Worm (Caenorhabditis elegans) whole organism, L2 larva: Measurements from ENCODE around the gene slc-25A29.

Experiments
- C34F6.9 ChIP-seq: fragments of 150-350 bp; optimal IDR thresholded peaks from 2 replicates; lab custom pipeline; 2014; ENCODE audit warnings: missing biosample characterization, missing genetic modification characterization
- F13H6.1 ChIP-seq: sonication (generic microtip); optimal IDR thresholded peaks from 2 replicates; lab custom pipeline; 2016; ENCODE audit warnings: missing genetic modification characterization, missing compliant biosample characterization
- R02D3.7 ChIP-seq: fragments of 150-350 bp; optimal IDR thresholded peaks from 2 replicates; lab custom pipeline; 2014; ENCODE audit warnings: missing biosample characterization, missing genetic modification characterization
- ZK546.5 ChIP-seq: sonication (generic microtip); optimal IDR thresholded peaks from 2 replicates; lab custom pipeline; 2017; ENCODE audit warnings: missing biosample characterization, missing genetic modification characterization
- alr-1 ChIP-seq: fragments of 150-350 bp; optimal IDR thresholded peaks from 2 replicates; lab custom pipeline; 2014; ENCODE audit warnings: missing biosample characterization, missing genetic modification characterization
- aly-2 ChIP-seq: fragments of 150-350 bp; optimal IDR thresholded peaks from 2 replicates; lab custom pipeline; 2014; ENCODE audit warnings: missing biosample characterization, missing genetic modification characterization
- ama-1 ChIP-seq: fragments of 150-350 bp; optimal IDR thresholded peaks from 2 replicates; lab custom pipeline; 2018; ENCODE audit warnings: inconsistent platforms
- blmp-1 ChIP-seq: sonication (generic microtip); optimal IDR thresholded peaks from 2 replicates; lab custom pipeline; 2017; ENCODE audit warnings: missing genetic modification characterization, mild to moderate bottlenecking, missing compliant biosample characterization, antibody characterized with exemption, moderate library complexity; ENCODE audit not compliant: insufficient read depth
- ceh-16 ChIP-seq: fragments of 150-350 bp; optimal IDR thresholded peaks from 2 replicates; lab custom pipeline; 2014; ENCODE audit warnings: missing biosample characterization, missing genetic modification characterization
- ceh-82 ChIP-seq: fragments of 150-350 bp; optimal IDR thresholded peaks from 2 replicates; lab custom pipeline; 2014; ENCODE audit warnings: missing biosample characterization, missing genetic modification characterization
- crh-2 ChIP-seq: sonication (generic microtip); optimal IDR thresholded peaks from 2 replicates; lab custom pipeline; 2017; ENCODE audit warnings: missing biosample characterization, missing genetic modification characterization
- dmd-4 ChIP-seq: sonication (generic microtip); optimal IDR thresholded peaks from 2 replicates; lab custom pipeline; 2017; ENCODE audit warnings: missing biosample characterization, missing genetic modification characterization
- egl-27 ChIP-seq: sonication (generic microtip); optimal IDR thresholded peaks from 3 replicates; lab custom pipeline; 2017; ENCODE audit warnings: missing biosample characterization, missing genetic modification reagents, missing genetic modification characterization
- elt-1 ChIP-seq: fragments of 150-350 bp; optimal IDR thresholded peaks from 2 replicates; lab custom pipeline; 2014; ENCODE audit warnings: missing biosample characterization, missing genetic modification characterization
- elt-3 ChIP-seq: sonication (generic microtip); optimal IDR thresholded peaks from 2 replicates; lab custom pipeline; 2017; ENCODE audit warnings: missing biosample characterization, missing genetic modification characterization
- fos-1 ChIP-seq: fragments of 150-350 bp; optimal IDR thresholded peaks from 2 replicates; lab custom pipeline; 2014; ENCODE audit warnings: missing biosample characterization, missing genetic modification characterization
- gmeb-1 ChIP-seq: fragments of 150-350 bp; optimal IDR thresholded peaks from 2 replicates; lab custom pipeline; 2014; ENCODE audit warnings: missing biosample characterization, missing genetic modification characterization
- lin-11 ChIP-seq: fragments of 150-350 bp; sonication (generic microtip); optimal IDR thresholded peaks from 2 replicates; lab custom pipeline; 2014; ENCODE audit warnings: missing biosample characterization, missing genetic modification characterization, inconsistent platforms, mixed read lengths
- lin-13 ChIP-seq: fragments of 150-350 bp; optimal IDR thresholded peaks from 2 replicates; lab custom pipeline; 2014; ENCODE audit warnings: missing biosample characterization, missing genetic modification reagents, missing genetic modification characterization
- lsy-2 ChIP-seq, 2 experiments: fragments of 150-350 bp in 1 of 2; sonication (generic microtip) in 1 of 2; optimal IDR thresholded peaks; 2 replicates each; lab custom pipeline; 2014 to 2017; ENCODE audit warnings: missing biosample characterization in 2 of 2, missing genetic modification characterization in 2 of 2
- mab-5 ChIP-seq: fragments of 150-350 bp; optimal IDR thresholded peaks from 2 replicates; lab custom pipeline; 2014; ENCODE audit warnings: missing biosample characterization, missing genetic modification characterization
- mbf-1 ChIP-seq: sonication (generic microtip); optimal IDR thresholded peaks from 2 replicates; lab custom pipeline; 2017; ENCODE audit warnings: missing biosample characterization, missing genetic modification characterization
- mdl-1 ChIP-seq, 2 experiments: fragments of 150-350 bp in 1 of 2; sonication (generic microtip) in 1 of 2; optimal IDR thresholded peaks; 2 replicates each; lab custom pipeline; 2017; ENCODE audit warnings: missing biosample characterization in 2 of 2, missing genetic modification characterization in 2 of 2
- nhr-10 ChIP-seq: sonication (generic microtip); optimal IDR thresholded peaks from 2 replicates; lab custom pipeline; 2017; ENCODE audit warnings: missing biosample characterization, missing genetic modification characterization
- nhr-11 ChIP-seq: fragments of 150-350 bp; optimal IDR thresholded peaks from 2 replicates; lab custom pipeline; 2014; ENCODE audit warnings: missing biosample characterization, missing genetic modification characterization
- nhr-12 ChIP-seq: fragments of 150-350 bp; optimal IDR thresholded peaks from 2 replicates; lab custom pipeline; 2014; ENCODE audit warnings: missing biosample characterization, missing genetic modification characterization
- nhr-129 ChIP-seq: fragments of 150-350 bp; optimal IDR thresholded peaks from 2 replicates; lab custom pipeline; 2014; ENCODE audit warnings: missing biosample characterization, missing genetic modification characterization
- nhr-21 ChIP-seq: fragments of 150-350 bp; optimal IDR thresholded peaks from 2 replicates; lab custom pipeline; 2014; ENCODE audit warnings: missing biosample characterization, missing genetic modification characterization
- nhr-23 ChIP-seq: fragments of 150-350 bp; optimal IDR thresholded peaks from 2 replicates; lab custom pipeline; 2014; ENCODE audit warnings: missing biosample characterization, missing genetic modification reagents, missing genetic modification characterization
- nhr-237 ChIP-seq: fragments of 150-350 bp; optimal IDR thresholded peaks from 2 replicates; lab custom pipeline; 2014; ENCODE audit warnings: missing biosample characterization, missing genetic modification characterization
- nhr-6 ChIP-seq: fragments of 150-350 bp; optimal IDR thresholded peaks from 2 replicates; lab custom pipeline; 2014; ENCODE audit warnings: missing biosample characterization, missing genetic modification characterization
- nhr-77 ChIP-seq: fragments of 150-350 bp; optimal IDR thresholded peaks from 2 replicates; lab custom pipeline; 2014; ENCODE audit warnings: missing biosample characterization, missing genetic modification characterization
- peb-1 ChIP-seq: fragments of 150-350 bp; optimal IDR thresholded peaks from 2 replicates; lab custom pipeline; 2014; ENCODE audit warnings: missing biosample characterization, missing genetic modification characterization
- skn-1 ChIP-seq: sonication (generic microtip); optimal IDR thresholded peaks from 2 replicates; lab custom pipeline; 2017; ENCODE audit warnings: missing biosample characterization, missing genetic modification characterization
- sma-3 ChIP-seq: sonication (generic microtip); optimal IDR thresholded peaks from 2 replicates; lab custom pipeline; 2016; ENCODE audit warnings: missing genetic modification reagents, missing genetic modification characterization, missing compliant biosample characterization
- snpc-4 ChIP-seq: fragments of 150-350 bp; optimal IDR thresholded peaks from 2 replicates; lab custom pipeline; 2014; ENCODE audit warnings: missing biosample characterization, missing genetic modification characterization
- unc-39 ChIP-seq: fragments of 150-350 bp; optimal IDR thresholded peaks from 2 replicates; lab custom pipeline; 2014; ENCODE audit warnings: missing biosample characterization, missing genetic modification characterization
- unc-55 ChIP-seq: fragments of 150-350 bp; sonication (generic microtip); optimal IDR thresholded peaks from 3 replicates; lab custom pipeline; 2014; ENCODE audit warnings: missing biosample characterization, missing genetic modification reagents, missing genetic modification characterization
- unc-62 ChIP-seq: fragments of 150-350 bp; optimal IDR thresholded peaks from 2 replicates; lab custom pipeline; 2014; ENCODE audit warnings: missing biosample characterization, missing genetic modification reagents, missing genetic modification characterization
- zag-1 ChIP-seq: fragments of 150-350 bp; optimal IDR thresholded peaks from 2 replicates; lab custom pipeline; 2014; ENCODE audit warnings: missing biosample characterization, missing genetic modification characterization
- ztf-1 ChIP-seq: fragments of 200-800 bp; sonication (Bioruptor generic); conservative IDR thresholded peaks from 2 replicates; pipeline ENCODE4 v1.3.6; 2022; ENCODE audit warnings: missing genetic modification characterization, missing compliant biosample characterization
- ztf-11 ChIP-seq: sonication (generic microtip); optimal IDR thresholded peaks from 2 replicates; lab custom pipeline; 2017; ENCODE audit warnings: missing biosample characterization, missing genetic modification characterization
- ztf-4 ChIP-seq: fragments of 150-350 bp; optimal IDR thresholded peaks from 2 replicates; lab custom pipeline; 2014; ENCODE audit warnings: missing biosample characterization, missing genetic modification characterization

slc-25A29 gene

DNA sequence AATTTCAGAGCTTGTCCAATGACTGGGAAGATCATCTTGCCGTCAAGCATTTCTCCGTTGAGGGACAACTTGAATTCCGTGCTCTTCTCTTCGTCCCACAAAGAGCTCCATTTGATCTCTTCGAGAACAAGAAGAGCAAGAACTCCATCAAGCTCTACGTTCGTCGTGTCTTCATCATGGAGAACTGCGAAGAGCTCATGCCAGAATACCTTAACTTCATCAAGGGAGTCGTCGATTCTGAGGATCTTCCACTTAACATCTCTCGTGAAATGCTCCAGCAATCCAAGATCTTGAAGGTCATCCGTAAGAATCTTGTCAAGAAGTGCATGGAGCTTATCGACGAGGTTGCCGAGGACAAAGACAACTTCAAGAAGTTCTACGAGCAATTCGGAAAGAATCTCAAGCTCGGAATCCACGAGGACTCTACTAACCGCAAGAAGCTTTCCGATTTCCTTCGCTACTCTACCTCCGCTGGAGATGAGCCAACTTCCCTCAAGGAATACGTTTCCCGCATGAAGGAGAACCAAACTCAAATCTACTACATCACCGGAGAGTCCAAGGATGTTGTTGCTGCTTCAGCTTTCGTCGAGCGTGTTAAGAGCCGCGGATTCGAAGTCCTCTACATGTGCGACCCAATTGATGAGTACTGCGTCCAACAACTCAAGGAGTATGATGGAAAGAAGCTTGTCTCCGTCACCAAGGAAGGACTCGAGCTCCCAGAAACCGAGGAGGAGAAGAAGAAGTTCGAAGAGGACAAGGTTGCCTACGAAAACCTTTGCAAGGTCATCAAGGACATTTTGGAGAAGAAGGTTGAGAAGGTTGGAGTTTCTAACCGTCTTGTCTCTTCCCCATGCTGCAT, 29.4 kb upstream of the slc-25A29 start:
- TF ChIP-seq peb-1 (tag; lab: Kevin White, UChicago): no peak
- TF ChIP-seq gmeb-1 (tag; lab: Kevin White, UChicago): no peak
- no peak for TF ChIP-seq elt-3 (tag; lab: Kevin White, UChicago)
- no peak for TF ChIP-seq lsy-2 (tag; optimal IDR thresholded peaks at IDR 0.05; lab: Kevin White, UChicago)
- TF ChIP-seq unc-55: no peak
- peak; percentile 21 for TF ChIP-seq skn-1
- TF ChIP-seq lin-11 (tag; lab: Kevin White, UChicago): peak; percentile 56
- TF ChIP-seq ama-1 (lab: Kevin White, UChicago): peak; percentile 60
- no peak for TF ChIP-seq F13H6.1 (tag; lab: Kevin White, UChicago)
- peak; percentile 16 for TF ChIP-seq ztf-4

DNA sequence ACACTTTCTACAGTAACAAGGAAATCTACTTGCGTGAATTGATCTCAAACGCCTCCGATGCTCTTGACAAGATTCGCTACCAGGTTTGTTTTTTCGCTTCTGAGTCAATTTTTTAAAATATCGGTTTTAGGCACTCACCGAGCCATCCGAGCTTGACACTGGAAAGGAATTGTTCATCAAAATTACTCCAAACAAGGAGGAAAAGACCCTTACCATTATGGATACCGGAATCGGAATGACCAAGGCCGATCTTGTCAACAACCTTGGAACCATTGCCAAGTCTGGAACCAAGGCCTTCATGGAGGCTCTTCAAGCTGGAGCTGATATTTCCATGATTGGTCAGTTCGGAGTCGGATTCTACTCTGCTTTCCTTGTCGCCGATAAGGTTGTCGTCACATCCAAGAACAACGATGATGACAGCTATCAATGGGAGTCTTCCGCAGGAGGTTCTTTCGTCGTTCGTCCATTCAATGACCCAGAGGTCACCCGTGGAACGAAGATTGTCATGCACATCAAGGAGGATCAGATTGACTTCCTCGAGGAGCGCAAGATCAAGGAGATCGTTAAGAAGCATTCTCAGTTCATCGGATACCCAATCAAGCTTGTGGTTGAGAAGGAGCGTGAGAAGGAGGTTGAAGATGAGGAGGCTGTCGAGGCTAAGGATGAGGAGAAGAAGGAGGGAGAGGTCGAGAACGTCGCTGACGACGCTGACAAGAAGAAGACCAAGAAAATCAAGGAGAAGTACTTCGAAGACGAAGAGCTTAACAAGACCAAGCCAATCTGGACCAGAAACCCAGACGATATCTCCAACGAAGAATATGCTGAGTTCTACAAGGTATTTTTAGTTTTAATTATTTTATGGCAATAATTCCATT, 28.5 kb upstream of the slc-25A29 start:
- TF ChIP-seq ama-1 (lab: Kevin White, UChicago) (peak; percentile 90), nhr-129 (tag; lab: Kevin White, UChicago) (peak; percentile 32), elt-1 (tag; lab: Kevin White, UChicago) (no peak), skn-1 (peak; percentile 12), egl-27 (tag; lab: Kevin White, UChicago) (no peak), nhr-23 (no peak)

DNA sequence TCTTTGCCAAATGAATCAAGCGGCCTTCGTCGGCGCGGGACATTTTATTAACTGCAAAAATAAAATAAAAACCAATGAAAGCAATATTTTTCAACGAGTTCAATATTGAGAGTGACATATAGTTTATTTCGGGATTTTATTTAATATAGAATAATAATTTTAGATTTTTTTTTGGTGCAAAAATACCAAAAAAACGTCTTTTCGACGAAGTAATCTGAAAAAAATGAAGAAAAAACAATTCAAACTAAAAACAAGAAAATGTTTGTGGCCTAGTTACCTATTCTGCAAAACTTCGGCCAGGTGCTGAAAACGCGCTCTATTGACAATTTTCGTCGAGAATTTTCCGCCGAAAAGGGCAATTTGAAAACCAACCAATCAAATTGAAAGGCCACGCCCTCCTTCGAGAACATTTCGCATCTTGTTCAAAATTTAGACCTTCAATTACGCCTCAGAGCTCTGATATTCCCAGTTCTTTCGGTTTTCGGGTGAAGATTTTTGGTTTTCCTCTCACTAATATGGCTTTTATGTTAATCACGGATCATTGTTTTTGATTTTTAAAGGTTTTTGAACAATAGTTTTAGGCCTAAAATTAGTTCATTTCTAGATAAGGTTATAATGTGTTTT, 27.6 kb upstream of the slc-25A29 start, which contains the start of gene C47E8.4:
Gene C47E8.4 (minus strand): TSS at position 51 of the 624 bp plus-strand sequence.
- peak; percentile 98 for TF ChIP-seq nhr-21 (tag; lab: Kevin White, UChicago)
- TF ChIP-seq lsy-2 (tag; optimal IDR thresholded peaks at IDR 0.05; lab: Kevin White, UChicago): peak; percentile 97 to 98
- peak; percentile 97 for TF ChIP-seq lin-13
- peak; percentile 92 for TF ChIP-seq nhr-10 (tag; lab: Kevin White, UChicago)
- TF ChIP-seq nhr-77 (tag; lab: Kevin White, UChicago): peak; percentile 83
- no peak for TF ChIP-seq peb-1 (tag; lab: Kevin White, UChicago)
- TF ChIP-seq gmeb-1 (tag; lab: Kevin White, UChicago): peak; percentile 95
- peak; percentile 89 for TF ChIP-seq fos-1 (tag; lab: Kevin White, UChicago)
- TF ChIP-seq zag-1: peak; percentile 93
- TF ChIP-seq dmd-4: peak; percentile 65
- peak; percentile 99 for TF ChIP-seq sma-3 (GFP tag; lab: Kevin White, UChicago)
- peak; percentile 93 for TF ChIP-seq skn-1
- TF ChIP-seq R02D3.7 (tag; lab: Kevin White, UChicago): peak; percentile 81
- TF ChIP-seq ztf-11 (tag; lab: Kevin White, UChicago): peak; percentile 68
- TF ChIP-seq ceh-82 (tag; lab: Kevin White, UChicago): peak; percentile 61
- peak; percentile 99 for TF ChIP-seq C34F6.9 (tag; lab: Kevin White, UChicago)
- no peak for TF ChIP-seq aly-2 (tag; lab: Kevin White, UChicago)
- TF ChIP-seq nhr-12 (tag; lab: Kevin White, UChicago): peak; percentile 46
- TF ChIP-seq lin-11 (tag; lab: Kevin White, UChicago): peak; percentile 96
- peak; percentile 75 for TF ChIP-seq nhr-237 (tag; lab: Kevin White, UChicago)
- TF ChIP-seq nhr-129 (tag; lab: Kevin White, UChicago): peak; percentile 97
- peak; percentile 70 for TF ChIP-seq ZK546.5 (tag; lab: Kevin White, UChicago)
- peak; percentile 89 for TF ChIP-seq blmp-1 (tag; lab: Kevin White, UChicago)
- TF ChIP-seq egl-27 (tag; lab: Kevin White, UChicago): peak; percentile 95
- no peak for TF ChIP-seq nhr-23
- TF ChIP-seq unc-55: peak; percentile 99
- TF ChIP-seq unc-62 (GFP tag; lab: Kevin White, UChicago): peak; percentile 83
- no peak for TF ChIP-seq nhr-6 (tag; lab: Kevin White, UChicago)
- peak; percentile 98 for TF ChIP-seq F13H6.1 (tag; lab: Kevin White, UChicago)
- TF ChIP-seq elt-1 (tag; lab: Kevin White, UChicago): no peak
- no peak for TF ChIP-seq nhr-11 (tag; lab: Kevin White, UChicago)
- peak; percentile 93 for TF ChIP-seq ama-1 (lab: Kevin White, UChicago)
- peak; percentile 90 for TF ChIP-seq snpc-4
- TF ChIP-seq ztf-4: peak; percentile 98
- TF ChIP-seq elt-3 (tag; lab: Kevin White, UChicago): no peak
- TF ChIP-seq mbf-1 (tag; lab: Kevin White, UChicago): peak; percentile 54
- peak; percentile 97 for TF ChIP-seq mab-5 (tag; lab: Kevin White, UChicago)
- TF ChIP-seq ztf-1 (GFP tag; lab: Robert Waterston, UW): peak; percentile 91; the same call in 1 of the 2 replicates
- peak; percentile 98 for TF ChIP-seq crh-2
- peak; percentile 11 to 74 for TF ChIP-seq mdl-1 (tag; optimal IDR thresholded peaks at IDR 0.05; lab: Kevin White, UChicago)
- no peak for TF ChIP-seq unc-39 (tag; lab: Kevin White, UChicago)
- peak; percentile 73 for TF ChIP-seq ceh-16 (tag; lab: Kevin White, UChicago)
- no peak for TF ChIP-seq alr-1 (tag; lab: Kevin White, UChicago)
